Worm (Caenorhabditis elegans) whole organism, young adult: ENCODE measurements around the gene srw-62.

Experiments used
- B0019.2 ChIP-seq: fragments of 200-800 bp; sonication (Bioruptor generic); conservative IDR thresholded peaks from 2 replicates; pipeline ENCODE4 v1.3.6; 2022; ENCODE audit warnings: missing genetic modification reagents, missing genetic modification characterization, missing compliant biosample characterization
- B0336.3 ChIP-seq: fragments of 200-800 bp; sonication (Bioruptor generic); IDR thresholded peaks from 2 replicates; pipeline ENCODE4 v1.3.6; 2022; ENCODE audit warnings: missing genetic modification characterization, missing compliant biosample characterization
- C06A6.2 ChIP-seq: fragments of 200-800 bp; sonication (Bioruptor generic); conservative IDR thresholded peaks from 2 replicates; pipeline ENCODE4 v1.3.6; 2022; ENCODE audit warnings: missing genetic modification characterization, missing compliant biosample characterization
- C17E4.6 ChIP-seq: fragments of 200-800 bp; sonication (Bioruptor generic); IDR thresholded peaks from 2 replicates; pipeline ENCODE4 v1.3.6; 2022; ENCODE audit warnings: missing genetic modification reagents, missing genetic modification characterization, missing compliant biosample characterization
- F10E7.11 ChIP-seq: sonication (generic microtip); optimal IDR thresholded peaks from 2 replicates; lab custom pipeline; 2017; ENCODE audit warnings: mild to moderate bottlenecking, missing genetic modification characterization, moderate library complexity, missing compliant biosample characterization
- F33H1.4 ChIP-seq: fragments of 200-800 bp; sonication (Bioruptor generic); IDR thresholded peaks from 2 replicates; pipeline ENCODE4 v1.3.6; 2022; ENCODE audit warnings: missing genetic modification reagents, missing genetic modification characterization, missing compliant biosample characterization
- K11D2.4 ChIP-seq: fragments of 200-800 bp; sonication (Bioruptor generic); IDR thresholded peaks from 2 replicates; pipeline ENCODE4 v1.3.6; 2022; ENCODE audit warnings: missing genetic modification reagents, missing genetic modification characterization, missing compliant biosample characterization
- T26A5.8 ChIP-seq: sonication (generic microtip); optimal IDR thresholded peaks from 2 replicates; lab custom pipeline; 2016; ENCODE audit warnings: missing genetic modification characterization, missing compliant biosample characterization
- Y56A3A.18 ChIP-seq: fragments of 200-800 bp; sonication (Bioruptor generic); IDR thresholded peaks from 2 replicates; pipeline ENCODE4 v1.3.6; 2022; ENCODE audit warnings: missing genetic modification reagents, missing genetic modification characterization, missing compliant biosample characterization
- aptf-2 ChIP-seq: fragments of 200-800 bp; sonication (Bioruptor generic); conservative IDR thresholded peaks from 2 replicates; pipeline ENCODE4 v1.3.6; 2022; ENCODE audit warnings: missing genetic modification reagents, missing genetic modification characterization, missing compliant biosample characterization
- aptf-3 ChIP-seq: fragments of 200-800 bp; sonication (Bioruptor generic); IDR thresholded peaks from 2 replicates; pipeline ENCODE4 v1.3.6; 2022; ENCODE audit warnings: missing genetic modification characterization, missing compliant biosample characterization
- attf-6 ChIP-seq: fragments of 200-800 bp; sonication (Bioruptor generic); IDR thresholded peaks from 2 replicates; pipeline ENCODE4 v1.3.6; 2022; ENCODE audit warnings: missing genetic modification reagents, missing genetic modification characterization, missing compliant biosample characterization
- ccch-3 ChIP-seq: fragments of 200-800 bp; sonication (Bioruptor generic); optimal IDR thresholded peaks from 2 replicates; lab custom pipeline; 2018; ENCODE audit warnings: mild to moderate bottlenecking, missing genetic modification characterization, missing compliant biosample characterization
- cebp-2 ChIP-seq: fragments of 200-800 bp; sonication (Bioruptor generic); IDR thresholded peaks from 2 replicates; pipeline ENCODE4 v1.3.6; 2022; ENCODE audit warnings: missing genetic modification characterization, missing compliant biosample characterization
- ceh-100 ChIP-seq: fragments of 200-800 bp; sonication (Bioruptor generic); IDR thresholded peaks from 2 replicates; pipeline ENCODE4 v1.3.6; 2022; ENCODE audit warnings: missing genetic modification reagents, missing genetic modification characterization, missing compliant biosample characterization
- ceh-40 ChIP-seq: fragments of 200-800 bp; sonication (Bioruptor generic); IDR thresholded peaks from 2 replicates; pipeline ENCODE4 v1.3.6; 2022; ENCODE audit warnings: missing genetic modification characterization, missing compliant biosample characterization
- ceh-58 ChIP-seq: fragments of 200-800 bp; sonication (Bioruptor generic); IDR thresholded peaks from 2 replicates; pipeline ENCODE4 v1.3.6; 2022; ENCODE audit warnings: missing genetic modification characterization, missing compliant biosample characterization
- chd-7 ChIP-seq: sonication (generic microtip); optimal IDR thresholded peaks from 2 replicates; lab custom pipeline; 2016; ENCODE audit warnings: mild to moderate bottlenecking, missing genetic modification characterization, moderate library complexity, missing compliant biosample characterization
- dpl-1 ChIP-seq: fragments of 150-350 bp; optimal IDR thresholded peaks from 2 replicates; lab custom pipeline; 2014; ENCODE audit warnings: missing biosample characterization, missing genetic modification reagents, missing genetic modification characterization
- egl-18 ChIP-seq: fragments of 200-800 bp; sonication (Bioruptor generic); IDR thresholded peaks from 2 replicates; pipeline ENCODE4 v1.3.6; 2022; ENCODE audit warnings: missing genetic modification reagents, missing genetic modification characterization, missing compliant biosample characterization
- ekl-4 ChIP-seq: fragments of 200-800 bp; sonication (Bioruptor generic); IDR thresholded peaks from 2 replicates; pipeline ENCODE4 v1.3.6; 2022; ENCODE audit warnings: missing genetic modification reagents, missing genetic modification characterization, missing compliant biosample characterization
- him-1 ChIP-seq: sonication (generic microtip); optimal IDR thresholded peaks from 2 replicates; lab custom pipeline; 2016; ENCODE audit warnings: missing genotype, missing genetic modification reagents, missing genetic modification characterization, missing compliant biosample characterization
- hlh-12 ChIP-seq: sonication (generic microtip); optimal IDR thresholded peaks from 2 replicates; lab custom pipeline; 2016; ENCODE audit warnings: missing genetic modification characterization, missing compliant biosample characterization
- hrde-1 ChIP-seq: sonication (generic microtip); optimal IDR thresholded peaks from 2 replicates; lab custom pipeline; 2016; ENCODE audit warnings: missing genetic modification characterization, mild to moderate bottlenecking, missing compliant biosample characterization, moderate library complexity, missing genotype, missing genetic modification reagents, borderline replicate concordance
- lag-1 ChIP-seq: fragments of 200-800 bp; sonication (Bioruptor generic); IDR thresholded peaks from 2 replicates; pipeline ENCODE4 v1.3.6; 2022; ENCODE audit warnings: missing genetic modification reagents, missing genetic modification characterization, missing compliant biosample characterization
- let-607 ChIP-seq, 2 experiments: fragments of 200-800 bp in 1 of 2; sonication (Bioruptor generic) in 1 of 2; sonication (generic microtip) in 1 of 2; optimal IDR thresholded peaks; 2 replicates each; lab custom pipeline; 2016 to 2018; ENCODE audit warnings: mild to moderate bottlenecking in 2 of 2, missing compliant biosample characterization in 2 of 2, missing genetic modification characterization in 2 of 2, moderate library complexity in 2 of 2, missing genotype in 1 of 2
- lsl-1 ChIP-seq: fragments of 200-800 bp; sonication (Bioruptor generic); optimal IDR thresholded peaks from 2 replicates; lab custom pipeline; 2018; ENCODE audit warnings: mild to moderate bottlenecking, missing genetic modification characterization, moderate library complexity, missing compliant biosample characterization
- madf-3 ChIP-seq: fragments of 200-800 bp; sonication (Bioruptor generic); IDR thresholded peaks from 2 replicates; pipeline ENCODE4 v1.3.6; 2022; ENCODE audit warnings: missing genetic modification reagents, missing genetic modification characterization, missing compliant biosample characterization
- nhr-120 ChIP-seq: fragments of 200-800 bp; sonication (Bioruptor generic); IDR thresholded peaks from 2 replicates; pipeline ENCODE4 v1.3.6; 2022; ENCODE audit warnings: missing genetic modification characterization, missing compliant biosample characterization
- nhr-179 ChIP-seq: sonication (generic microtip); optimal IDR thresholded peaks from 2 replicates; lab custom pipeline; 2016; ENCODE audit warnings: mild to moderate bottlenecking, missing genetic modification characterization, missing compliant biosample characterization
- nhr-27 ChIP-seq: fragments of 200-800 bp; sonication (Bioruptor generic); optimal IDR thresholded peaks from 2 replicates; lab custom pipeline; 2018; ENCODE audit warnings: mild to moderate bottlenecking, missing genetic modification characterization, moderate library complexity, missing compliant biosample characterization
- nhr-90 ChIP-seq: sonication (generic microtip); optimal IDR thresholded peaks from 2 replicates; lab custom pipeline; 2016; ENCODE audit warnings: missing genotype, mild to moderate bottlenecking, missing genetic modification characterization, missing compliant biosample characterization
- pha-4 ChIP-seq: fragments of 150-350 bp; sonication (generic microtip); optimal IDR thresholded peaks from 2 replicates; lab custom pipeline; 2014; ENCODE audit warnings: missing biosample characterization, missing genetic modification reagents, missing genetic modification characterization
- rcor-1 ChIP-seq: fragments of 200-800 bp; sonication (Bioruptor generic); IDR thresholded peaks from 2 replicates; pipeline ENCODE4 v1.3.6; 2022; ENCODE audit warnings: missing genetic modification reagents, missing genetic modification characterization, missing compliant biosample characterization
- snpc-1.1 ChIP-seq: sonication (generic microtip); optimal IDR thresholded peaks from 2 replicates; lab custom pipeline; 2017; ENCODE audit warnings: missing genetic modification characterization, mild to moderate bottlenecking, missing compliant biosample characterization, antibody characterized with exemption, moderate library complexity, missing genotype, missing genetic modification reagents; ENCODE audit not compliant: insufficient read depth
- snpc-3.4 ChIP-seq: sonication (generic microtip); optimal IDR thresholded peaks from 2 replicates; lab custom pipeline; 2017; ENCODE audit warnings: missing genetic modification characterization, mild to moderate bottlenecking, missing compliant biosample characterization, antibody characterized with exemption, moderate library complexity, missing genotype, missing genetic modification reagents
- snpc-4 ChIP-seq, 5 experiments: fragments of 150-350 bp in 1 of 5; sonication (generic microtip) in 4 of 5; optimal IDR thresholded peaks; 2 replicates each; lab custom pipeline; 2014 to 2018; ENCODE audit warnings: missing genetic modification characterization in 5 of 5, missing biosample characterization in 3 of 5, antibody characterized with exemption in 2 of 5, mild to moderate bottlenecking in 2 of 5, missing compliant biosample characterization in 2 of 5, missing genotype in 2 of 5, moderate library complexity in 2 of 5, missing genetic modification reagents in 1 of 5
- somi-1 ChIP-seq: fragments of 200-800 bp; sonication (Bioruptor generic); optimal IDR thresholded peaks from 2 replicates; lab custom pipeline; 2018; ENCODE audit warnings: mild to moderate bottlenecking, missing genetic modification characterization, missing compliant biosample characterization
- tbx-9 ChIP-seq: sonication (generic microtip); optimal IDR thresholded peaks from 2 replicates; lab custom pipeline; 2016; ENCODE audit warnings: borderline replicate concordance, missing genetic modification characterization, inconsistent platforms, missing compliant biosample characterization
- zfh-2 ChIP-seq: fragments of 200-800 bp; sonication (Bioruptor generic); conservative IDR thresholded peaks from 2 replicates; pipeline ENCODE4 v1.3.6; 2022; ENCODE audit warnings: missing genetic modification reagents, missing genetic modification characterization, missing compliant biosample characterization
- ztf-22 ChIP-seq: fragments of 200-800 bp; sonication (Bioruptor generic); optimal IDR thresholded peaks from 2 replicates; lab custom pipeline; 2018; ENCODE audit warnings: mild to moderate bottlenecking, missing genetic modification characterization, moderate library complexity, missing compliant biosample characterization
- ztf-28 ChIP-seq: fragments of 200-800 bp; sonication (Bioruptor generic); IDR thresholded peaks from 2 replicates; pipeline ENCODE4 v1.3.6; 2022; ENCODE audit warnings: missing genetic modification reagents, missing genetic modification characterization, missing compliant biosample characterization
- ztf-6 ChIP-seq: fragments of 200-800 bp; sonication (Bioruptor generic); IDR thresholded peaks from 2 replicates; pipeline ENCODE4 v1.3.6; 2022; ENCODE audit warnings: missing genetic modification reagents, missing genetic modification characterization, missing compliant biosample characterization

The srw-62 gene

ce11 chrII:7777320-7777978, 47.8 kb upstream of the srw-62 start, which contains the start of gene mthf-1 (continued):
- TF ChIP-seq B0336.3 (no peak), lag-1 (GFP tag; lab: Robert Waterston, UW) (no peak), let-607 (tag; optimal IDR thresholded peaks at IDR 0.05; lab: Kevin White, UChicago) (peak in 1 of 2 experiments; percentile 13), snpc-1.1 (no peak), C06A6.2 (GFP tag; lab: Robert Waterston, UW) (no peak), ceh-40 (GFP tag; lab: Robert Waterston, UW) (no peak), rcor-1 (GFP tag; lab: Robert Waterston, UW) (no peak), Y56A3A.18 (GFP tag; lab: Robert Waterston, UW) (peak; percentile 26; the same call in 1 of the 2 replicates)
- TF ChIP-seq, all 124 proteins: peak for 7

ce11 chrII:7778273-7778672, 46.9 kb upstream of the srw-62 start:
- TF ChIP-seq snpc-3.4 (tag; lab: Kevin White, UChicago) (no peak), Y56A3A.18 (GFP tag; lab: Robert Waterston, UW) (0 out of 2 replicates have a peak, but pooled peaks have one; percentile 51), cebp-2 (GFP tag; lab: Robert Waterston, UW) (no peak), chd-7 (no peak), nhr-120 (GFP tag; lab: Robert Waterston, UW) (no peak), tbx-9 (tag; lab: Kevin White, UChicago) (no peak), dpl-1 (GFP tag; lab: Kevin White, UChicago) (no peak)

ce11 chrII:7781102-7781616, 44.0 kb upstream of the srw-62 start, which contains the start of the genes snpc-1.1 and spdl-1:
Gene snpc-1.1 (minus strand): TSS chrII:7781301.
Gene spdl-1 (plus strand): TSS chrII:7781566.
- TF ChIP-seq snpc-1.1 (no peak), ceh-58 (GFP tag; lab: Robert Waterston, UW) (no peak), K11D2.4 (GFP tag; lab: Robert Waterston, UW) (no peak), somi-1 (GFP tag; lab: Kevin White, UChicago) (no peak), him-1 (no peak), dpl-1 (GFP tag; lab: Kevin White, UChicago) (peak; percentile 72), F10E7.11 (tag; lab: Kevin White, UChicago) (no peak), egl-18 (no peak), hrde-1 (no peak), lsl-1 (peak; percentile 29), ztf-28 (GFP tag; lab: Robert Waterston, UW) (no peak), nhr-27 (tag; lab: Kevin White, UChicago) (no peak), aptf-2 (GFP tag; lab: Robert Waterston, UW) (no peak), T26A5.8 (tag; lab: Kevin White, UChicago) (no peak), C17E4.6 (GFP tag; lab: Robert Waterston, UW) (no peak), B0019.2 (GFP tag; lab: Robert Waterston, UW) (no peak), ztf-6 (GFP tag; lab: Robert Waterston, UW) (no peak), chd-7 (no peak), madf-3 (GFP tag; lab: Robert Waterston, UW) (no peak), nhr-179 (tag; lab: Kevin White, UChicago) (no peak), pha-4 (tag; lab: Kevin White, UChicago) (no peak), nhr-90 (tag; lab: Kevin White, UChicago) (no peak), ekl-4 (GFP tag; lab: Robert Waterston, UW) (no peak), ceh-100 (GFP tag; lab: Robert Waterston, UW) (no peak), ztf-22 (GFP tag; lab: Kevin White, UChicago) (no peak), attf-6 (GFP tag; lab: Robert Waterston, UW) (no peak), ccch-3 (no peak), aptf-3 (GFP tag; lab: Robert Waterston, UW) (no peak), hlh-12 (tag; lab: Kevin White, UChicago) (no peak), F33H1.4 (peak; percentile 31; the same call in 1 of the 2 replicates), zfh-2 (GFP tag; lab: Robert Waterston, UW) (no peak), snpc-4 (GFP tag; optimal IDR thresholded peaks at IDR 0.05; lab: Kevin White, UChicago) (no peak), snpc-4 (tag; optimal IDR thresholded peaks at IDR 0.05; lab: Kevin White, UChicago) (no peak)
